Worm (Caenorhabditis elegans) whole organism, young adult: ENCODE measurements around the gene ets-10.

Source experiments
- attf-3 ChIP-seq: fragments of 200-800 bp; sonication (Bioruptor generic); conservative IDR thresholded peaks from 2 replicates; pipeline ENCODE4 v1.3.6; 2022; ENCODE audit warnings: missing genetic modification reagents, missing genetic modification characterization, missing compliant biosample characterization
- dpl-1 ChIP-seq: fragments of 150-350 bp; optimal IDR thresholded peaks from 2 replicates; lab custom pipeline; 2014; ENCODE audit warnings: missing biosample characterization, missing genetic modification reagents, missing genetic modification characterization
- unc-62 ChIP-seq: fragments of 150-350 bp; optimal IDR thresholded peaks from 2 replicates; lab custom pipeline; 2014; ENCODE audit warnings: missing biosample characterization, missing genetic modification reagents, missing genetic modification characterization

DNA sequence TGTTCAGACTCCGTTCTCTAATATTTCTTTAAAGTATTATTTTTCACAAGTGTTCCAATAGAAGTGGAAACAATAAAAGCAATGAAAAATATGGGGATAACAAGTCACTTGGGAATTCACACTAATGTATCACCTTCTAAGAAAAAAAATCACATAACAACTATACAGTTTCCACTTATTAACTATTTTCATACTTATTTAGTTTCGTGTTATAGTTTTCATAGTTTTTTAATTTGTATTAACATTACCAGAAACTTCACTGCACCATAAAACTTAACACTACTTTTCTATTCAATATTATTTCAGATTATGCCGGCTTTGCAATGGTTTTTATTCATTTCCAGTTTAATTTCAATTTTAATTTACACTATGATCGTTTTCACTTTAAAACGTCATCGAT is 31.9 kb upstream of the ets-10 start, which contains the start of gene srv-5:
- no peak for TF ChIP-seq unc-62
- TF ChIP-seq attf-3 (GFP tag; lab: Robert Waterston, UW), result no peak
- TF ChIP-seq dpl-1, result no peak
